Fruit fly (Drosophila melanogaster) whole organism, larva: Measurements from ENCODE around the gene Rab23.
A peak's percentile ranks its signal among the peaks of the same experiment; 100 is the strongest.

Experiments
- noc ChIP-seq: fragments of 200-800 bp; sonication (Bioruptor generic); optimal IDR thresholded peaks from 3 replicates; lab custom pipeline; 2019; ENCODE audit warnings: missing biosample characterization, mild to moderate bottlenecking, missing genetic modification characterization, moderate library complexity

Gene Rab23

dm6 chr3R:5653887-5654286 is 31.3 kb downstream of the Rab23 start:
- no peak for TF ChIP-seq noc (tag; lab: Kevin White, UChicago)

dm6 chr3R:5649903-5650302 is 35.3 kb downstream of the Rab23 start:
- TF ChIP-seq noc (tag; lab: Kevin White, UChicago) = no peak

- peak; percentile 66 for TF ChIP-seq noc (tag; lab: Kevin White, UChicago)
These were observed 36.4 kb downstream of the Rab23 start, which contains the start of the genes MTA1-like and Sec23 for dm6 chr3R:5648569-5649476. Gene MTA1-like (minus strand): TSS chr3R:5648738. Gene Sec23 (plus strand): TSS chr3R:5649065.

dm6 chr3R:5647705-5648568 is 37.3 kb downstream of the Rab23 start:
- TF ChIP-seq noc (tag; lab: Kevin White, UChicago) = peak; percentile 24

- no peak for TF ChIP-seq noc (tag; lab: Kevin White, UChicago)
These were observed 41.8 kb downstream of the Rab23 start for dm6 chr3R:5643421-5643820.

dm6 chr3R:5636519-5637430 is 48.5 kb downstream of the Rab23 start, which contains the start of the genes CG31548 and CG12170:
Gene CG31548 (minus strand): TSS chr3R:5636852.
Gene CG12170 (plus strand): TSS chr3R:5637234.
- TF ChIP-seq noc (tag; lab: Kevin White, UChicago) = peak; percentile 7

- TF ChIP-seq noc (tag; lab: Kevin White, UChicago) = no peak
These were observed 49.7 kb downstream of the Rab23 start, which contains the start of gene CG31546 for dm6 chr3R:5635524-5635923. Gene CG31546 (minus strand): TSS chr3R:5635624.

dm6 chr3R:5633437-5633836 is 51.8 kb downstream of the Rab23 start, which contains the start of gene CG12171:
Gene CG12171 (plus strand): TSS chr3R:5633627.
- peak; percentile 18 for TF ChIP-seq noc (tag; lab: Kevin White, UChicago)

- TF ChIP-seq noc (tag; lab: Kevin White, UChicago) = no peak
These were observed 53.1 kb downstream of the Rab23 start, which contains the start of gene CG31549 for dm6 chr3R:5632182-5632581. Gene CG31549 (plus strand): TSS chr3R:5632192.
